Fruit fly (Drosophila melanogaster): ENCODE data around the gene CG15395.

CG15395 gene

DNA sequence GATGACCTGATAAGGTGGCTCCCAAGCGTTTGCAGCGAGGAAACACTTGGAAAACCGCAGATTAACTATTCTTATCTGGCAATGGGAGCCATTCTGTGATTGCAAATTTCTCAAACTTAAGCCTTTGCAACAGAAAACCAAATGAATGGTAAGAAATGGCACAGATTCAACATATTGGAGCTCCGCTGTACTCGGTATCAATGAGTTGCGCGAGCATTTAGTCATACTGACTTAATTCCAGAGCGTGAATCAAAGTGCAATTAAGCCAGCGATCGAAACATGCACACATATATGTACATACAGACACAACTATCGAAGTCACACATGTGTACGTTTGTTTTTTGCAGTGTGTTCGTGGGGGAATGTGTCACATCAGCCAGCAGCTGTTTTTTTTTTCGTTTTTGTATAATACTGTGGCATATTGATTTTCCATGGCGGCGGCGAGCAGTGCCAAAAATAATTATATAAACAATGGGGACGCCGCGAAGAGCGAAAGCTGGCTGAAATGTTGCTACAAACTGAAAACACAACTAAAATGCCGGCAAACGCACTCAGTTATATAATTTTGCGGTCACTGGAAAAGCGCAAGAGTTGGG lies 25.2 kb upstream of the CG15395 start:
- TF ChIP-seq Pif1B (GFP tag; optimal IDR thresholded peaks at IDR 0.05) = no peak
- TF ChIP-seq CG34367 (tag; optimal IDR thresholded peaks at IDR 0.05) = peak; percentile 14
- TF ChIP-seq CG13204 (GFP tag; optimal IDR thresholded peaks at IDR 0.05) = no peak
- peak; percentile 41 for TF ChIP-seq CG8301 (tag; optimal IDR thresholded peaks at IDR 0.05)
- TF ChIP-seq fd96Ca (GFP tag; IDR thresholded peaks at IDR 0.05) = peak; percentile 62; the same call in 1 of the 3 replicates
- peak; percentile 23 for TF ChIP-seq CG15710 (tag; optimal IDR thresholded peaks at IDR 0.05)
- no peak for TF ChIP-seq Snoo (tag; optimal IDR thresholded peaks at IDR 0.05)
- no peak for TF ChIP-seq D1 (tag; optimal IDR thresholded peaks at IDR 0.05)
- no peak for TF ChIP-seq rn (GFP tag; IDR thresholded peaks at IDR 0.05)
- TF ChIP-seq CG12605 (GFP tag; IDR thresholded peaks at IDR 0.05) = peak; percentile 21; the same call in 1 of the 2 replicates
- TF ChIP-seq CG14655 (GFP tag; optimal IDR thresholded peaks at IDR 0.05) = no peak
- TF ChIP-seq Ets98B (GFP tag; IDR thresholded peaks at IDR 0.05) = peak; percentile 40
- TF ChIP-seq gl (tag; optimal IDR thresholded peaks at IDR 0.05) = peak; percentile 42
- TF ChIP-seq CG4496 (GFP tag; IDR thresholded peaks at IDR 0.05) = peak; percentile 46; the same call in 1 of the 3 replicates
- peak; percentile 17; the same call in 1 of the 2 replicates for TF ChIP-seq CG32121 (GFP tag; IDR thresholded peaks at IDR 0.05)
- TF ChIP-seq CG8159 (tag; optimal IDR thresholded peaks at IDR 0.05) = peak; percentile 9
- TF ChIP-seq CG10348 (GFP tag; IDR thresholded peaks at IDR 0.05) = no peak
- TF ChIP-seq Pif1A (GFP tag; optimal IDR thresholded peaks at IDR 0.05) = no peak
- TF ChIP-seq CG9948 (tag; optimal IDR thresholded peaks at IDR 0.05) = no peak
- peak; percentile 72 for TF ChIP-seq EcR (GFP tag; optimal IDR thresholded peaks at IDR 0.05)
- peak; percentile 23 for TF ChIP-seq CG17806 (tag; optimal IDR thresholded peaks at IDR 0.05)

DNA sequence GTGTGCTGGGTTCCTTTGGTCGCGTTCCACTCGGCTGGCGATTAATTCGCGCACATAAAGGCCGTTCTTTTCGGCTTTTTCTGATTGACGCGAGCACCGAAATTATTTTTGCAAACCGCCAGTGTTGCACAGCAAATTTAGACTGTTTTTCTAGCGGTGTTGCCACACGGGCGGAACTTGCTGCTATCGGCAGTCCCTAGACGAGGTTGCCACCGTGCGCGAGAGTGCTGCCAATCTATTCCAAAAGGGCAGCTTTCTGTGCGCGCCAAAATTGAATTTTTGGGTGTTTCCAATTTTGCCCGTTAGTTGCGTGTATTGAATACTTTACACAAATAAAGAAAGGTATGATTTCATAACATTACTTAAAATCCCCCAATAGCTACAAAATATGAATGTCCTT lies 24.5 kb upstream of the CG15395 start, which contains the start of gene Drp1:
TSS of gene Drp1 (minus strand) at position 146 of the 400 bp plus-strand sequence.
- TF ChIP-seq CG10348 (GFP tag; IDR thresholded peaks at IDR 0.05) (no peak), CG34367 (tag; optimal IDR thresholded peaks at IDR 0.05) (no peak), Ets98B (GFP tag; IDR thresholded peaks at IDR 0.05) (no peak), CG8301 (tag; optimal IDR thresholded peaks at IDR 0.05) (no peak), CG14655 (GFP tag; optimal IDR thresholded peaks at IDR 0.05) (no peak), CG15710 (tag; optimal IDR thresholded peaks at IDR 0.05) (no peak), CG4496 (GFP tag; IDR thresholded peaks at IDR 0.05) (0 out of 3 replicates have a peak, but pooled peaks have one; percentile 32), CG8159 (tag; optimal IDR thresholded peaks at IDR 0.05) (no peak)

DNA sequence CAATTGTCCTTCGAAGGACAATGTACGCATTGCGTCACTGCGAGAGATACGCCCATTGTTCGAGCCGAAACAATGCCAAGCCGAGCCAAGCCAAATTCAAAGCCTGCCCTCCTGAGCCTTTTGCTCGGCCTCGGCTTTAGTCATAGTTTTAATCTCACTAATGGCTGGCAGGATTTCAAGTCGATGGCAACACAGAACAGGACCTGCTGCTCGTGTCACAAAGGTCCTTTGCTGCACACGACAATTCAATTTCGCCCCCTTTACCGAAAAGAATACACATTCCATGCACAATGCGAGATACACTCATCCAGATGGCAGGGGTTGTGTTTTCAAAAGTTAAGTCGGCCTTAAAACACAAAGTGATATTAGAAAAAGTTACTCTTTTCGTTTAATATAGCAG lies 18.2 kb upstream of the CG15395 start, which contains the start of gene CG15394:
TSS of gene CG15394 (plus strand) at position 301 of the 400 bp plus-strand sequence.
- no peak for TF ChIP-seq CG8159 (tag; optimal IDR thresholded peaks at IDR 0.05)
- no peak for TF ChIP-seq CG15710 (tag; optimal IDR thresholded peaks at IDR 0.05)
- no peak for TF ChIP-seq CG10348 (GFP tag; IDR thresholded peaks at IDR 0.05)
- no peak for TF ChIP-seq fd96Ca (GFP tag; IDR thresholded peaks at IDR 0.05)
- TF ChIP-seq CG17806 (tag; optimal IDR thresholded peaks at IDR 0.05) = no peak
- no peak for TF ChIP-seq Ets98B (GFP tag; IDR thresholded peaks at IDR 0.05)
- no peak for TF ChIP-seq CG4496 (GFP tag; IDR thresholded peaks at IDR 0.05)
- no peak for TF ChIP-seq CG14655 (GFP tag; optimal IDR thresholded peaks at IDR 0.05)

DNA sequence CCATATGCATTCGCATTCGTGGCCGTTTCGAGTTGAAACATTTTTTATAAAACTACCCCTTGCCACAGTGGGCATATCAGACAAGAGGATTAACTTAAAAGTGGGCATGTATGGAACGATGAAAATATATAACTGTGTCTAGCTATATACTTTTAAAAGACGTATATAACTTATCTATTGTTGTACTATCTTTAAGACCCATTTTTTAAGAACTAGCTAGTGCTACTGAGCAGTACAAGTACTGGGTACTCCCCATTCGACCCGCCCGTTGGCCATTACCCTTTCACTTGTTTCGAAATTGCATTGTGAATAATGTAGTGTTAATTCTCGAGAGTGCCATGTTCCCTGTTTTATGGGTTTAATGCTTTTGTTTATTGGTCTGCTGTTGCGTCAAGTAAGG lies 3.1 kb upstream of the CG15395 start:
- TF ChIP-seq CG8159 (tag; optimal IDR thresholded peaks at IDR 0.05) (peak; percentile 35), CG14655 (GFP tag; optimal IDR thresholded peaks at IDR 0.05) (no peak)

DNA sequence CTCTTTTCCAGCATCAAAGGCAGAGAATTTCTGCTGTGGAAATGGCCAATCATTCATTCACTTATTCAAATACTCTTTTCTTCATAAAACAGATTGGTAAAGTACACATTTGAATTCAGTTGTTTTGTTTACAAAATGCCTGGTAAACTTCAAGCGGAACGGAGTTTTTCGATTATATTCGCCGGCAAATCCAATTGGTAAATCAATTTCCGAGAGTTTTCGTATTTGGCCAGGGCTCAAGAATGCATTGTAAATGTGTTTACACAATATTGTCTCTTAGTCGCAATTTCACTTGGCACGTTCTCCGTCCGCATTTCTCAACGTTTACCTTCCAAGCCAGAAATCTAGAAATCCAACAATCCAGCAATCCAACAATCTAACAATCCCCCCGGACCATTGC lies 10.1 kb downstream of the CG15395 start, which contains the start of gene CG43403:
TSS of gene CG43403 (plus strand) at position 301 of the 400 bp plus-strand sequence.
- TF ChIP-seq CG10348 (GFP tag; IDR thresholded peaks at IDR 0.05) = no peak
- TF ChIP-seq Ets98B (GFP tag; IDR thresholded peaks at IDR 0.05) = no peak
- TF ChIP-seq gl (tag; optimal IDR thresholded peaks at IDR 0.05) = no peak
- no peak for TF ChIP-seq CG8301 (tag; optimal IDR thresholded peaks at IDR 0.05)

DNA sequence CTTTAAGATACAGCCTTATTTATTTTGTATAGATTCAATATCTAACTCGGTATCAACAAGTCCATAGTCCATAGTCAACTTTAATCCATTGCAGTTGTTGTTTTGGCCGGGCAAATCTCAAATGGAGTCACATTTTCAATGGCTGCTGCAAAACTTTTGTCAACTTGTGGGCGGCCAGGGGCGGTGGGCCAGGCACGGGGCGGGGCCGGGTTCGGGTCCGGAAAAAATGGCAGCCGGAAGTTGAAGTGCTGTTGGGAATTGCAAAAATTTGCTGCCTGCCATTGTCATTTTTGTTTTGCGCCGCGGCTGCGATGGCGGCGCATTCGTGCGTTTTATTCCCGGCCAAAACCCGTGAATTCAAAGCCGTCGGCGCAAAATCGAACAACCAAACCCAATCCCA lies 14.2 kb downstream of the CG15395 start:
- TF ChIP-seq CG17806 (tag; optimal IDR thresholded peaks at IDR 0.05) = no peak
- no peak for TF ChIP-seq Snoo (tag; optimal IDR thresholded peaks at IDR 0.05)
- no peak for TF ChIP-seq Ets98B (GFP tag; IDR thresholded peaks at IDR 0.05)
- no peak for TF ChIP-seq CG13204 (GFP tag; optimal IDR thresholded peaks at IDR 0.05)
- TF ChIP-seq CG34367 (tag; optimal IDR thresholded peaks at IDR 0.05) = no peak
- no peak for TF ChIP-seq EcR (GFP tag; optimal IDR thresholded peaks at IDR 0.05)

DNA sequence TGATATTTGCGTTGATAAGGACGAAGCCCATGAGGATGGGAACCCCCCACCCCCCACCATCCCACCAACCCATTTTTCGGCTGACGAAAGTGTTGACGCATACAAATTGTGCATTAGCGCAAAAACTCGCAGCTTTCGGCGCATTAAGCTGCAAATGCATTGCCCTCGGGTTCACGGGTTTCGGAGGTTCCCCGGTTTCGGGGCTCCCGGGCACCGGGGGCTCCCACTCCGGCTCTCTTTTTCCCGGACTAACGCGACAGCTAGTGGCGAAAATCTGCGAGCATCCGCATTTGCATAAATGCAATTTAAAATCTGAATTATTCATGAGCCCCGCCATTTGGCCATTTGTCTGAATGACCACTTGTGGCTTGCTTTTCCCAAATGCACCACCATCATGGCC lies 17.7 kb downstream of the CG15395 start:
- TF ChIP-seq CG34367 (tag; optimal IDR thresholded peaks at IDR 0.05) (no peak), rn (GFP tag; IDR thresholded peaks at IDR 0.05) (no peak), CG15710 (tag; optimal IDR thresholded peaks at IDR 0.05) (no peak), Snoo (tag; optimal IDR thresholded peaks at IDR 0.05) (no peak)

Measured in whole organism, pupa.